Worm (Caenorhabditis elegans) whole organism, L4 larva: ENCODE results near the gene atgp-1.

ENCODE experiments used
- F10B5.3 ChIP-seq: sonication (generic microtip); optimal IDR thresholded peaks from 2 replicates; lab custom pipeline; 2016; ENCODE audit warnings: mild to moderate bottlenecking, missing genetic modification characterization, missing compliant biosample characterization
- F26F4.8 ChIP-seq: fragments of 200-800 bp; sonication (Bioruptor generic); conservative IDR thresholded peaks from 2 replicates; pipeline ENCODE4 v1.3.6; 2022; ENCODE audit warnings: missing genetic modification characterization, missing compliant biosample characterization
- F44E2.7 ChIP-seq: fragments of 200-800 bp; sonication (Bioruptor generic); IDR thresholded peaks from 2 replicates; pipeline ENCODE4 v2.1.2; 2022; ENCODE audit warnings: missing genetic modification characterization, missing compliant biosample characterization
- Y48G9A.11 ChIP-seq: fragments of 200-800 bp; sonication (Bioruptor generic); IDR thresholded peaks from 2 replicates; pipeline ENCODE4 v1.3.6; 2022; ENCODE audit warnings: missing genetic modification reagents, missing genetic modification characterization, missing compliant biosample characterization
- ZK337.2 ChIP-seq: fragments of 200-800 bp; sonication (Bioruptor generic); IDR thresholded peaks from 2 replicates; pipeline ENCODE4 v1.3.6; 2022; ENCODE audit warnings: missing genetic modification reagents, missing genetic modification characterization, missing compliant biosample characterization
- aha-1 ChIP-seq: fragments of 150-350 bp; peaks from one replicate; lab custom pipeline; 2014; ENCODE audit warnings: missing biosample characterization, missing genetic modification characterization
- aly-2 ChIP-seq: sonication (generic microtip); optimal IDR thresholded peaks from 2 replicates; lab custom pipeline; 2018; ENCODE audit warnings: missing biosample characterization, missing genetic modification characterization
- ama-1 ChIP-seq: fragments of 150-350 bp; optimal IDR thresholded peaks from 2 replicates; lab custom pipeline; 2014; ENCODE audit warnings: inconsistent platforms, mixed read lengths
- ceh-32 ChIP-seq: sonication (generic microtip); optimal IDR thresholded peaks from 2 replicates; lab custom pipeline; 2016; ENCODE audit warnings: mild to moderate bottlenecking, missing genetic modification characterization, missing compliant biosample characterization; ENCODE audit not compliant: poor library complexity
- cey-2 ChIP-seq: sonication (generic microtip); optimal IDR thresholded peaks from 3 replicates; lab custom pipeline; 2017; ENCODE audit warnings: missing genetic modification characterization, mild to moderate bottlenecking, missing compliant biosample characterization, antibody characterized with exemption, borderline replicate concordance; ENCODE audit not compliant: insufficient read depth
- daf-19 ChIP-seq: fragments of 200-800 bp; sonication (Bioruptor generic); conservative IDR thresholded peaks from 2 replicates; pipeline ENCODE4 v1.3.6; 2022; ENCODE audit warnings: missing genetic modification characterization, missing compliant biosample characterization
- dmd-8 ChIP-seq: fragments of 200-800 bp; sonication (Bioruptor generic); IDR thresholded peaks from 2 replicates; pipeline ENCODE4 v1.3.6; 2022; ENCODE audit warnings: missing genetic modification characterization, missing compliant biosample characterization
- dmd-9 ChIP-seq: fragments of 200-800 bp; sonication (Bioruptor generic); IDR thresholded peaks from 2 replicates; pipeline ENCODE4 v1.3.6; 2022; ENCODE audit warnings: missing genetic modification reagents, missing genetic modification characterization, missing compliant biosample characterization
- dpl-1 ChIP-seq: fragments of 150-350 bp; optimal IDR thresholded peaks from 2 replicates; lab custom pipeline; 2014; ENCODE audit warnings: missing biosample characterization, missing genetic modification reagents, missing genetic modification characterization
- duxl-1 ChIP-seq: sonication (generic microtip); optimal IDR thresholded peaks from 2 replicates; lab custom pipeline; 2016; ENCODE audit warnings: mild to moderate bottlenecking, missing genetic modification characterization, moderate library complexity, missing compliant biosample characterization; ENCODE audit not compliant: poor library complexity
- dve-1 ChIP-seq: sonication (generic microtip); optimal IDR thresholded peaks from 2 replicates; lab custom pipeline; 2017; ENCODE audit warnings: antibody characterized with exemption, mild to moderate bottlenecking, missing genetic modification characterization, missing compliant biosample characterization; ENCODE audit not compliant: insufficient read depth
- egl-43 ChIP-seq: fragments of 200-800 bp; sonication (Bioruptor generic); IDR thresholded peaks from 2 replicates; pipeline ENCODE4 v1.3.6; 2022; ENCODE audit warnings: missing genetic modification reagents, missing genetic modification characterization, missing compliant biosample characterization
- hlh-11 ChIP-seq: fragments of 200-800 bp; sonication (Bioruptor generic); optimal IDR thresholded peaks from 2 replicates; lab custom pipeline; 2018; ENCODE audit warnings: mild to moderate bottlenecking, missing genetic modification characterization, missing compliant biosample characterization
- jun-1 ChIP-seq: fragments of 150-350 bp; optimal IDR thresholded peaks from 2 replicates; lab custom pipeline; 2014; ENCODE audit warnings: missing biosample characterization, missing genetic modification reagents, missing genetic modification characterization
- lin-1 ChIP-seq: fragments of 200-800 bp; sonication (Bioruptor generic); IDR thresholded peaks from 2 replicates; pipeline ENCODE4 v1.3.6; 2022; ENCODE audit warnings: missing genetic modification reagents, missing genetic modification characterization, missing compliant biosample characterization
- lin-29 ChIP-seq: fragments of 200-800 bp; sonication (Bioruptor generic); IDR thresholded peaks from 2 replicates; pipeline ENCODE4 v1.3.6; 2022; ENCODE audit warnings: missing genetic modification reagents, missing genetic modification characterization, missing compliant biosample characterization
- lin-38 ChIP-seq: fragments of 200-800 bp; sonication (Bioruptor generic); IDR thresholded peaks from 2 replicates; pipeline ENCODE4 v1.3.6; 2022; ENCODE audit warnings: missing genetic modification reagents, missing genetic modification characterization, missing compliant biosample characterization
- lir-3 ChIP-seq: sonication (generic microtip); optimal IDR thresholded peaks from 2 replicates; lab custom pipeline; 2016; ENCODE audit warnings: mild to moderate bottlenecking, missing genetic modification characterization, missing compliant biosample characterization
- lsy-2 ChIP-seq, 2 experiments: fragments of 150-350 bp in 1 of 2; sonication (generic microtip) in 1 of 2; optimal IDR thresholded peaks; 2 replicates each; lab custom pipeline; 2014 to 2017; ENCODE audit warnings: missing biosample characterization in 2 of 2, missing genetic modification characterization in 2 of 2
- mdt-29 ChIP-seq: fragments of 200-800 bp; sonication (Bioruptor generic); IDR thresholded peaks from 2 replicates; pipeline ENCODE4 v1.3.6; 2022; ENCODE audit warnings: missing genetic modification reagents, missing genetic modification characterization, missing compliant biosample characterization
- mep-1 ChIP-seq: fragments of 150-350 bp; sonication (generic microtip); optimal IDR thresholded peaks from 3 replicates; lab custom pipeline; 2014; ENCODE audit warnings: missing biosample characterization, missing genetic modification characterization
- mes-2 ChIP-seq: sonication (generic microtip); optimal IDR thresholded peaks from 2 replicates; lab custom pipeline; 2016; ENCODE audit warnings: missing genotype, mild to moderate bottlenecking, missing genetic modification characterization, missing compliant biosample characterization; ENCODE audit not compliant: poor library complexity, severe bottlenecking
- mxl-3 ChIP-seq: fragments of 200-800 bp; sonication (Bioruptor generic); optimal IDR thresholded peaks from 2 replicates; lab custom pipeline; 2018; ENCODE audit warnings: mild to moderate bottlenecking, missing genetic modification characterization, missing compliant biosample characterization
- nhr-102 ChIP-seq: sonication (generic microtip); optimal IDR thresholded peaks from 2 replicates; lab custom pipeline; 2016; ENCODE audit warnings: mild to moderate bottlenecking, missing genetic modification characterization, moderate library complexity, missing compliant biosample characterization
- nhr-28 ChIP-seq: fragments of 150-350 bp; optimal IDR thresholded peaks from 2 replicates; lab custom pipeline; 2014; ENCODE audit warnings: missing biosample characterization, missing genetic modification characterization
- nhr-41 ChIP-seq: fragments of 200-800 bp; sonication (Bioruptor generic); IDR thresholded peaks from 2 replicates; pipeline ENCODE4 v1.3.6; 2022; ENCODE audit warnings: missing genetic modification reagents, missing genetic modification characterization, missing compliant biosample characterization
- nhr-42 ChIP-seq: fragments of 200-800 bp; sonication (Bioruptor generic); IDR thresholded peaks from 2 replicates; pipeline ENCODE4 v1.3.6; 2022; ENCODE audit warnings: missing genetic modification characterization, missing compliant biosample characterization
- nhr-48 ChIP-seq: sonication (generic microtip); optimal IDR thresholded peaks from 2 replicates; lab custom pipeline; 2016; ENCODE audit warnings: mild to moderate bottlenecking, missing genetic modification characterization, missing compliant biosample characterization
- nhr-6 ChIP-seq: fragments of 150-350 bp; optimal IDR thresholded peaks from 2 replicates; lab custom pipeline; 2014; ENCODE audit warnings: missing biosample characterization, missing genetic modification characterization
- nhr-76 ChIP-seq: fragments of 150-350 bp; optimal IDR thresholded peaks from 2 replicates; lab custom pipeline; 2014; ENCODE audit warnings: missing biosample characterization, missing genetic modification characterization
- nhr-77 ChIP-seq: fragments of 150-350 bp; optimal IDR thresholded peaks from 2 replicates; lab custom pipeline; 2014; ENCODE audit warnings: missing biosample characterization, missing genetic modification characterization
- pqm-1 ChIP-seq: sonication (generic microtip); optimal IDR thresholded peaks from 2 replicates; lab custom pipeline; 2017; ENCODE audit warnings: missing biosample characterization, missing genetic modification characterization
- saeg-2 ChIP-seq: fragments of 200-800 bp; sonication (Bioruptor generic); IDR thresholded peaks from 2 replicates; pipeline ENCODE4 v1.3.6; 2022; ENCODE audit warnings: missing genetic modification reagents, missing genetic modification characterization, missing compliant biosample characterization
- snpc-4 ChIP-seq: fragments of 150-350 bp; optimal IDR thresholded peaks from 2 replicates; lab custom pipeline; 2014; ENCODE audit warnings: missing biosample characterization, missing genetic modification characterization
- tra-1 ChIP-seq: fragments of 200-800 bp; sonication (Bioruptor generic); IDR thresholded peaks from 2 replicates; pipeline ENCODE4 v1.3.6; 2022; ENCODE audit warnings: missing genetic modification reagents, missing genetic modification characterization, missing compliant biosample characterization
- unc-39 ChIP-seq: sonication (generic microtip); optimal IDR thresholded peaks from 2 replicates; lab custom pipeline; 2017; ENCODE audit warnings: missing biosample characterization, missing genetic modification characterization
- unc-62 ChIP-seq, 3 experiments: fragments of 150-350 bp in 1 of 3; sonication (generic microtip); optimal IDR thresholded peaks in 2 of 3; peaks in 1 of 3; 1 replicate in 1 of 3; 2 replicates in 2 of 3; lab custom pipeline; 2014 to 2017; ENCODE audit warnings: missing biosample characterization in 3 of 3, missing genetic modification characterization in 3 of 3, missing genetic modification reagents in 3 of 3, missing genotype in 1 of 3
- zfp-2 ChIP-seq: sonication (generic microtip); optimal IDR thresholded peaks from 2 replicates; lab custom pipeline; 2016; ENCODE audit warnings: mild to moderate bottlenecking, missing genetic modification characterization, missing compliant biosample characterization
- zip-11 ChIP-seq: fragments of 200-800 bp; sonication (Bioruptor generic); IDR thresholded peaks from 2 replicates; pipeline ENCODE4 v1.3.6; 2022; ENCODE audit warnings: missing genetic modification characterization, missing compliant biosample characterization
- zip-2 ChIP-seq: fragments of 150-350 bp; optimal IDR thresholded peaks from 2 replicates; lab custom pipeline; 2014; ENCODE audit warnings: missing biosample characterization, missing genetic modification characterization
- ztf-11 ChIP-seq: fragments of 150-350 bp; optimal IDR thresholded peaks from 2 replicates; lab custom pipeline; 2014; ENCODE audit warnings: missing biosample characterization, missing genetic modification characterization
- ztf-7 ChIP-seq: fragments of 150-350 bp; optimal IDR thresholded peaks from 2 replicates; lab custom pipeline; 2014; ENCODE audit warnings: missing biosample characterization, missing genetic modification characterization

atgp-1 gene

ce11 chrIV:17259310-17259709 lies 9.8 kb upstream of the atgp-1 start, which contains the start of gene phyh-1 (continued):
- TF ChIP-seq lin-38 (GFP tag; lab: Robert Waterston, UW): no peak
- TF ChIP-seq nhr-76 (tag; lab: Kevin White, UChicago): no peak
- no peak for TF ChIP-seq egl-43
- no peak for TF ChIP-seq unc-39

ce11 chrIV:17262385-17262784 lies 6.8 kb upstream of the atgp-1 start, which contains the start of gene ZK550.6:
Gene ZK550.6 (minus strand): TSS chrIV:17262485.
- TF ChIP-seq nhr-42 (GFP tag; lab: Robert Waterston, UW) (no peak), aha-1 (peak; percentile 17), F44E2.7 (GFP tag; lab: Robert Waterston, UW) (no peak), jun-1 (tag; lab: Kevin White, UChicago) (no peak), F10B5.3 (tag; lab: Kevin White, UChicago) (no peak), unc-62 (GFP tag; optimal IDR thresholded peaks at IDR 0.05 in 1 of 2; lab: Kevin White, UChicago) (peak in 1 of 2 experiments; percentile 18), unc-62 (tag; optimal IDR thresholded peaks at IDR 0.05; lab: Kevin White, UChicago) (no peak)

- TF ChIP-seq ztf-7: peak; percentile 26
- peak; percentile 31 for TF ChIP-seq nhr-6
- peak; percentile 84 for TF ChIP-seq ama-1
- TF ChIP-seq zip-2 (tag; lab: Kevin White, UChicago): no peak
- no peak for TF ChIP-seq egl-43
- peak; percentile 24 for TF ChIP-seq mes-2 (tag; lab: Kevin White, UChicago)
- no peak for TF ChIP-seq daf-19 (GFP tag; lab: Robert Waterston, UW)
- no peak for TF ChIP-seq lin-29 (GFP tag; lab: Robert Waterston, UW)
- no peak for TF ChIP-seq saeg-2 (GFP tag; lab: Robert Waterston, UW)
- TF ChIP-seq zip-11 (GFP tag; lab: Robert Waterston, UW): no peak
- TF ChIP-seq nhr-48 (tag; lab: Kevin White, UChicago): peak; percentile 75
- TF ChIP-seq ZK337.2 (GFP tag; lab: Robert Waterston, UW): no peak
- no peak for TF ChIP-seq dpl-1
- TF ChIP-seq snpc-4 (tag; lab: Kevin White, UChicago): no peak
- peak in 1 of 2 experiments; percentile 34 for TF ChIP-seq lsy-2 (tag; optimal IDR thresholded peaks at IDR 0.05; lab: Kevin White, UChicago)
- no peak for TF ChIP-seq Y48G9A.11 (GFP tag; lab: Robert Waterston, UW)
- TF ChIP-seq nhr-41: 0 out of 2 replicates have a peak, but pooled peaks have one; percentile 25
- TF ChIP-seq lir-3 (tag; lab: Kevin White, UChicago): no peak
- no peak for TF ChIP-seq duxl-1 (tag; lab: Kevin White, UChicago)
- TF ChIP-seq unc-62 (GFP tag; optimal IDR thresholded peaks at IDR 0.05 in 1 of 2; lab: Kevin White, UChicago): peak in 1 of 2 experiments; percentile 22
- no peak for TF ChIP-seq unc-62 (tag; optimal IDR thresholded peaks at IDR 0.05; lab: Kevin White, UChicago)
- no peak for TF ChIP-seq ceh-32
- TF ChIP-seq mdt-29 (GFP tag; lab: Robert Waterston, UW): no peak
- peak; percentile 92 for TF ChIP-seq nhr-28 (tag; lab: Kevin White, UChicago)
- no peak for TF ChIP-seq ztf-11 (tag; lab: Kevin White, UChicago)
- TF ChIP-seq aha-1: peak; percentile 90
- TF ChIP-seq lin-1 (GFP tag; lab: Robert Waterston, UW): peak; percentile 46; the same call in 1 of the 2 replicates
- TF ChIP-seq aly-2 (tag; lab: Kevin White, UChicago): no peak
- no peak for TF ChIP-seq zfp-2 (tag; lab: Kevin White, UChicago)
- peak; percentile 94 for TF ChIP-seq mxl-3 (GFP tag; lab: Kevin White, UChicago)
- TF ChIP-seq hlh-11: peak; percentile 92
- TF ChIP-seq dve-1 (tag; lab: Kevin White, UChicago): peak; percentile 92
- TF ChIP-seq pqm-1 (tag; lab: Kevin White, UChicago): peak; percentile 95
- TF ChIP-seq tra-1 (GFP tag; lab: Robert Waterston, UW): 0 out of 2 replicates have a peak, but pooled peaks have one; percentile 63
- peak; percentile 88 for TF ChIP-seq nhr-77 (tag; lab: Kevin White, UChicago)
- no peak for TF ChIP-seq dmd-8 (GFP tag; lab: Robert Waterston, UW)
- peak; percentile 27 for TF ChIP-seq nhr-102 (tag; lab: Kevin White, UChicago)
- no peak for TF ChIP-seq dmd-9 (GFP tag; lab: Robert Waterston, UW)
- peak; percentile 45 for TF ChIP-seq mep-1 (tag; lab: Kevin White, UChicago)
- TF ChIP-seq F26F4.8 (GFP tag; lab: Robert Waterston, UW): no peak
- TF ChIP-seq cey-2 (tag; lab: Kevin White, UChicago): no peak
Measured at ce11 chrIV:17263714-17264113, 5.4 kb upstream of the atgp-1 start.
